Worm (Caenorhabditis elegans) whole organism, late embryonic: ENCODE measurements around the gene EGAP1.5.

Experiments
- C38D4.7 ChIP-seq: fragments of 200-800 bp; sonication (Bioruptor generic); optimal IDR thresholded peaks from 2 replicates; lab custom pipeline; 2018; ENCODE audit warnings: mild to moderate bottlenecking, missing genetic modification characterization, moderate library complexity, missing compliant biosample characterization
- T23F11.4 ChIP-seq: fragments of 200-800 bp; sonication (Bioruptor generic); optimal IDR thresholded peaks from 2 replicates; lab custom pipeline; 2018; ENCODE audit warnings: mild to moderate bottlenecking, missing genetic modification characterization, missing compliant biosample characterization
- ama-1 ChIP-seq: fragments of 150-350 bp; optimal IDR thresholded peaks from 2 replicates; lab custom pipeline; 2014
- ceh-18 ChIP-seq: sonication (generic microtip); optimal IDR thresholded peaks from 2 replicates; lab custom pipeline; 2016; ENCODE audit warnings: missing genetic modification characterization, missing compliant biosample characterization
- ceh-22 ChIP-seq: sonication (generic microtip); optimal IDR thresholded peaks from 2 replicates; lab custom pipeline; 2017; ENCODE audit warnings: missing biosample characterization, missing genetic modification characterization
- ceh-30 ChIP-seq: fragments of 150-350 bp; optimal IDR thresholded peaks from 2 replicates; lab custom pipeline; 2014; ENCODE audit warnings: missing biosample characterization, missing genetic modification characterization
- ceh-31 ChIP-seq: sonication (generic microtip); optimal IDR thresholded peaks from 2 replicates; lab custom pipeline; 2016; ENCODE audit warnings: missing genetic modification characterization, missing compliant biosample characterization
- ceh-34 ChIP-seq: sonication (generic microtip); optimal IDR thresholded peaks from 2 replicates; lab custom pipeline; 2016; ENCODE audit warnings: mild to moderate bottlenecking, missing genetic modification characterization, missing compliant biosample characterization
- ceh-48 ChIP-seq: sonication (generic microtip); optimal IDR thresholded peaks from 2 replicates; lab custom pipeline; 2016; ENCODE audit warnings: missing genetic modification characterization, inconsistent platforms, missing compliant biosample characterization
- ceh-9 ChIP-seq: sonication (generic microtip); optimal IDR thresholded peaks from 2 replicates; lab custom pipeline; 2016; ENCODE audit warnings: mild to moderate bottlenecking, missing genetic modification characterization, inconsistent platforms, missing compliant biosample characterization
- che-1 ChIP-seq: sonication (generic microtip); optimal IDR thresholded peaks from 2 replicates; lab custom pipeline; 2016; ENCODE audit warnings: mild to moderate bottlenecking, missing genetic modification characterization, missing compliant biosample characterization
- dve-1 ChIP-seq: sonication (generic microtip); optimal IDR thresholded peaks from 2 replicates; lab custom pipeline; 2017; ENCODE audit warnings: antibody characterized with exemption, mild to moderate bottlenecking, missing genetic modification characterization, missing compliant biosample characterization
- eyg-1 ChIP-seq: sonication (generic microtip); optimal IDR thresholded peaks from 2 replicates; lab custom pipeline; 2016; ENCODE audit warnings: missing genotype, missing genetic modification characterization, missing compliant biosample characterization
- fkh-10 ChIP-seq: fragments of 150-350 bp; optimal IDR thresholded peaks from 2 replicates; lab custom pipeline; 2014; ENCODE audit warnings: missing biosample characterization, missing genetic modification reagents, missing genetic modification characterization
- hlh-15 ChIP-seq: sonication (generic microtip); optimal IDR thresholded peaks from 2 replicates; lab custom pipeline; 2016; ENCODE audit warnings: missing genetic modification characterization, missing compliant biosample characterization
- hlh-30 ChIP-seq: sonication (generic microtip); optimal IDR thresholded peaks from 2 replicates; lab custom pipeline; 2017; ENCODE audit warnings: antibody characterized with exemption, missing genetic modification characterization, missing compliant biosample characterization; ENCODE audit not compliant: insufficient read depth
- hlh-8 ChIP-seq: sonication (generic microtip); optimal IDR thresholded peaks from 2 replicates; lab custom pipeline; 2016; ENCODE audit warnings: missing genotype, missing genetic modification characterization, missing compliant biosample characterization
- lin-11 ChIP-seq: fragments of 200-800 bp; sonication (Bioruptor generic); optimal IDR thresholded peaks from 2 replicates; lab custom pipeline; 2018; ENCODE audit warnings: mild to moderate bottlenecking, missing genetic modification characterization, missing compliant biosample characterization
- madf-2 ChIP-seq: sonication (generic microtip); optimal IDR thresholded peaks from 2 replicates; lab custom pipeline; 2017; ENCODE audit warnings: missing genetic modification characterization, missing compliant biosample characterization
- mec-3 ChIP-seq: sonication (generic microtip); optimal IDR thresholded peaks from 2 replicates; lab custom pipeline; 2016; ENCODE audit warnings: borderline replicate concordance, missing genetic modification characterization, missing compliant biosample characterization
- nfya-1 ChIP-seq: sonication (generic microtip); optimal IDR thresholded peaks from 2 replicates; lab custom pipeline; 2017; ENCODE audit warnings: missing genetic modification characterization, mild to moderate bottlenecking, missing compliant biosample characterization, antibody characterized with exemption, moderate library complexity
- nhr-11 ChIP-seq: fragments of 150-350 bp; optimal IDR thresholded peaks from 2 replicates; lab custom pipeline; 2014; ENCODE audit warnings: missing biosample characterization, missing genetic modification characterization
- npax-4 ChIP-seq: sonication (generic microtip); optimal IDR thresholded peaks from 2 replicates; lab custom pipeline; 2016; ENCODE audit warnings: missing genetic modification characterization, missing compliant biosample characterization
- odd-2 ChIP-seq: sonication (generic microtip); optimal IDR thresholded peaks from 2 replicates; lab custom pipeline; 2017; ENCODE audit warnings: antibody characterized with exemption, mild to moderate bottlenecking, missing genetic modification characterization, missing compliant biosample characterization
- pax-1 ChIP-seq: fragments of 150-350 bp; optimal IDR thresholded peaks from 2 replicates; lab custom pipeline; 2014; ENCODE audit warnings: missing biosample characterization, missing genetic modification characterization
- pha-2 ChIP-seq: sonication (generic microtip); optimal IDR thresholded peaks from 2 replicates; lab custom pipeline; 2017; ENCODE audit warnings: mild to moderate bottlenecking, missing genetic modification characterization, missing compliant biosample characterization
- pha-4 ChIP-seq: fragments of 150-350 bp; optimal IDR thresholded peaks from 2 replicates; lab custom pipeline; 2018; ENCODE audit warnings: missing biosample characterization, missing genetic modification reagents, missing genetic modification characterization
- pros-1 ChIP-seq: fragments of 150-350 bp; optimal IDR thresholded peaks from 2 replicates; lab custom pipeline; 2014; ENCODE audit warnings: missing biosample characterization, missing genetic modification reagents, missing genetic modification characterization
- sox-2 ChIP-seq: fragments of 200-800 bp; sonication (Bioruptor generic); IDR thresholded peaks from 2 replicates; pipeline ENCODE4 v1.3.6; 2022; ENCODE audit warnings: missing genetic modification reagents, missing genetic modification characterization, missing compliant biosample characterization
- ttx-3 ChIP-seq: sonication (generic microtip); optimal IDR thresholded peaks from 2 replicates; lab custom pipeline; 2016; ENCODE audit warnings: missing genetic modification reagents, missing genetic modification characterization, missing compliant biosample characterization
- unc-42 ChIP-seq: sonication (generic microtip); optimal IDR thresholded peaks from 2 replicates; lab custom pipeline; 2016; ENCODE audit warnings: missing genotype, missing genetic modification characterization, missing compliant biosample characterization
- unc-55 ChIP-seq: sonication (generic microtip); optimal IDR thresholded peaks from 2 replicates; lab custom pipeline; 2017; ENCODE audit warnings: missing biosample characterization, missing genetic modification reagents, missing genetic modification characterization
- zip-5 ChIP-seq: sonication (generic microtip); optimal IDR thresholded peaks from 2 replicates; lab custom pipeline; 2016; ENCODE audit warnings: missing genetic modification characterization, missing compliant biosample characterization
- ztf-16 ChIP-seq: sonication (generic microtip); optimal IDR thresholded peaks from 2 replicates; lab custom pipeline; 2017; ENCODE audit warnings: missing genetic modification characterization, missing compliant biosample characterization

Gene EGAP1.5

ce11 chrIII:5897468-5897867, 34.1 kb upstream of the EGAP1.5 start:
- TF ChIP-seq zip-5 (tag; lab: Kevin White, UChicago) (no peak), fkh-10 (GFP tag; lab: Kevin White, UChicago) (no peak), dve-1 (tag; lab: Kevin White, UChicago) (no peak), mec-3 (tag; lab: Kevin White, UChicago) (no peak), ceh-30 (tag; lab: Kevin White, UChicago) (no peak), npax-4 (tag; lab: Kevin White, UChicago) (no peak)

- no peak for TF ChIP-seq hlh-8
- TF ChIP-seq che-1 (tag; lab: Kevin White, UChicago), result no peak
- TF ChIP-seq C38D4.7 (GFP tag; lab: Kevin White, UChicago), result no peak
- no peak for TF ChIP-seq dve-1 (tag; lab: Kevin White, UChicago)
- peak; percentile 27 for TF ChIP-seq ceh-18 (tag; lab: Kevin White, UChicago)
- TF ChIP-seq odd-2, result no peak
- TF ChIP-seq npax-4 (tag; lab: Kevin White, UChicago), result no peak
- no peak for TF ChIP-seq nhr-11 (tag; lab: Kevin White, UChicago)
Observed at ce11 chrIII:5898631-5899030, 32.9 kb upstream of the EGAP1.5 start.

ce11 chrIII:5900709-5901108, 30.8 kb upstream of the EGAP1.5 start:
- TF ChIP-seq eyg-1 (no peak), ceh-31 (tag; lab: Kevin White, UChicago) (no peak), ztf-16 (tag; lab: Kevin White, UChicago) (no peak), unc-55 (GFP tag; lab: Kevin White, UChicago) (peak; percentile 8), T23F11.4 (no peak), ttx-3 (tag; lab: Kevin White, UChicago) (no peak), pros-1 (tag; lab: Kevin White, UChicago) (no peak), madf-2 (tag; lab: Kevin White, UChicago) (no peak), nfya-1 (no peak), pha-4 (tag; lab: Kevin White, UChicago) (no peak), sox-2 (GFP tag; lab: Robert Waterston, UW) (no peak), ceh-48 (tag; lab: Kevin White, UChicago) (no peak), ceh-9 (no peak), hlh-30 (tag; lab: Kevin White, UChicago) (peak; percentile 39), ceh-30 (tag; lab: Kevin White, UChicago) (no peak), ceh-22 (tag; lab: Kevin White, UChicago) (no peak), pha-2 (tag; lab: Kevin White, UChicago) (no peak)

ce11 chrIII:5902558-5902957, 29.0 kb upstream of the EGAP1.5 start:
- peak; percentile 80 for TF ChIP-seq unc-42
- TF ChIP-seq pax-1 (tag; lab: Kevin White, UChicago), result no peak

- no peak for TF ChIP-seq ama-1
- TF ChIP-seq hlh-15 (tag; lab: Kevin White, UChicago), result no peak
- no peak for TF ChIP-seq C38D4.7 (GFP tag; lab: Kevin White, UChicago)
- TF ChIP-seq ceh-30 (tag; lab: Kevin White, UChicago), result no peak
- no peak for TF ChIP-seq sox-2 (GFP tag; lab: Robert Waterston, UW)
- TF ChIP-seq ceh-34, result no peak
- TF ChIP-seq lin-11 (tag; lab: Kevin White, UChicago), result no peak
- TF ChIP-seq ceh-48 (tag; lab: Kevin White, UChicago), result peak; percentile 85
Observed at ce11 chrIII:5906059-5906458, 25.5 kb upstream of the EGAP1.5 start, which contains the start of gene dpff-1. dpff-1 (minus strand) TSS chrIII:5906346.
